Fruit fly (Drosophila melanogaster) whole organism, prepupa: ENCODE results near the gene CG43338.

Experiments used
- CG10631 ChIP-seq: fragments of 200-800 bp; sonication (Bioruptor generic); optimal IDR thresholded peaks from 2 replicates; lab custom pipeline; 2016; ENCODE audit warnings: missing biosample characterization, missing genetic modification characterization
- CG11762 ChIP-seq: fragments of 200-800 bp; sonication (Bioruptor generic); optimal IDR thresholded peaks from 3 replicates; lab custom pipeline; 2016; ENCODE audit warnings: missing biosample characterization, missing genetic modification characterization; ENCODE audit not compliant: insufficient read depth
- CG15336 ChIP-seq: fragments of 200-800 bp; sonication (Bioruptor generic); IDR thresholded peaks from 2 replicates; pipeline ENCODE4 v1.3.6; 2022; ENCODE audit warnings: missing biosample characterization, missing genetic modification characterization
- CG1621 ChIP-seq: fragments of 200-800 bp; sonication (Bioruptor generic); optimal IDR thresholded peaks from 3 replicates; lab custom pipeline; 2018; ENCODE audit warnings: missing biosample characterization, mild to moderate bottlenecking, missing genetic modification characterization
- CG16779 ChIP-seq: fragments of 200-800 bp; sonication (Bioruptor generic); optimal IDR thresholded peaks from 3 replicates; lab custom pipeline; 2017; ENCODE audit warnings: missing biosample characterization, mild to moderate bottlenecking, missing genetic modification characterization
- CG3032 ChIP-seq: fragments of 200-800 bp; optimal IDR thresholded peaks from 2 replicates; lab custom pipeline; 2019; ENCODE audit warnings: missing biosample characterization, mild to moderate bottlenecking, missing genetic modification characterization, moderate library complexity
- CG31627 ChIP-seq: fragments of 200-800 bp; sonication (Bioruptor generic); optimal IDR thresholded peaks from 3 replicates; lab custom pipeline; 2016; ENCODE audit warnings: missing biosample characterization, missing genetic modification characterization
- CG4318 ChIP-seq: fragments of 200-800 bp; sonication (Bioruptor generic); optimal IDR thresholded peaks from 3 replicates; lab custom pipeline; 2017; ENCODE audit warnings: missing biosample characterization, mild to moderate bottlenecking, missing genetic modification characterization
- CG6163 ChIP-seq: fragments of 200-800 bp; sonication (Bioruptor generic); IDR thresholded peaks from 3 replicates; pipeline ENCODE4 v1.3.6; 2022; ENCODE audit warnings: missing biosample characterization, missing genetic modification characterization
- CG6276 ChIP-seq: fragments of 200-800 bp; sonication (Bioruptor generic); optimal IDR thresholded peaks from 2 replicates; lab custom pipeline; 2017; ENCODE audit warnings: missing biosample characterization, mild to moderate bottlenecking, missing genetic modification characterization
- CG6792 ChIP-seq: fragments of 200-800 bp; sonication (Bioruptor generic); optimal IDR thresholded peaks from 3 replicates; lab custom pipeline; 2016; ENCODE audit warnings: missing biosample characterization, missing genetic modification characterization
- CG6808 ChIP-seq: fragments of 200-800 bp; sonication (Bioruptor generic); optimal IDR thresholded peaks from 3 replicates; lab custom pipeline; 2017; ENCODE audit warnings: missing biosample characterization, missing genetic modification characterization, mild to moderate bottlenecking, moderate library complexity, missing genetic modification reagents
- CG7368 ChIP-seq: fragments of 200-800 bp; sonication (Bioruptor generic); optimal IDR thresholded peaks from 3 replicates; lab custom pipeline; 2016; ENCODE audit warnings: missing biosample characterization, missing genetic modification characterization
- CG8119 ChIP-seq: fragments of 200-800 bp; sonication (Bioruptor generic); IDR thresholded peaks from 3 replicates; pipeline ENCODE4 v1.3.6; 2022; ENCODE audit warnings: missing biosample characterization, missing genetic modification characterization
- CG8319 ChIP-seq: fragments of 200-800 bp; sonication (Bioruptor generic); optimal IDR thresholded peaks from 3 replicates; lab custom pipeline; 2016; ENCODE audit warnings: missing biosample characterization, missing genetic modification characterization
- CG8632 ChIP-seq: fragments of 200-800 bp; sonication (Bioruptor generic); optimal IDR thresholded peaks from 3 replicates; lab custom pipeline; 2016; ENCODE audit warnings: missing biosample characterization, missing genetic modification characterization
- CG9139 ChIP-seq: fragments of 200-800 bp; sonication (Bioruptor generic); optimal IDR thresholded peaks from 3 replicates; lab custom pipeline; 2017; ENCODE audit warnings: missing biosample characterization, mild to moderate bottlenecking, missing genetic modification characterization
- Eip75B ChIP-seq: fragments of 200-800 bp; sonication (Bioruptor generic); optimal IDR thresholded peaks from 3 replicates; lab custom pipeline; 2016; ENCODE audit warnings: missing biosample characterization, missing genetic modification characterization
- Eip78C ChIP-seq: fragments of 200-800 bp; sonication (Bioruptor generic); peaks from one replicate; lab custom pipeline; 2016; ENCODE audit warnings: missing biosample characterization, missing genetic modification characterization
- Ets21C ChIP-seq: fragments of 200-800 bp; sonication (Bioruptor generic); optimal IDR thresholded peaks from 3 replicates; lab custom pipeline; 2016; ENCODE audit warnings: missing biosample characterization, missing genetic modification characterization
- Ets96B ChIP-seq: fragments of 200-800 bp; optimal IDR thresholded peaks from 2 replicates; lab custom pipeline; 2019; ENCODE audit warnings: missing biosample characterization, mild to moderate bottlenecking, missing genetic modification characterization, moderate library complexity
- Gug ChIP-seq: fragments of 200-800 bp; sonication (Bioruptor generic); IDR thresholded peaks from 2 replicates; pipeline ENCODE4 v1.3.6; 2022; ENCODE audit warnings: missing biosample characterization, missing genetic modification characterization
- Hr38 ChIP-seq: sonication (Bioruptor generic); optimal IDR thresholded peaks from 2 replicates; lab custom pipeline; 2016; ENCODE audit warnings: missing biosample characterization, missing genetic modification characterization
- Hr39 ChIP-seq: fragments of 200-800 bp; sonication (Bioruptor generic); optimal IDR thresholded peaks from 2 replicates; lab custom pipeline; 2016; ENCODE audit warnings: missing biosample characterization, missing genetic modification characterization
- Hr4 ChIP-seq: fragments of 200-800 bp; sonication (Bioruptor generic); optimal IDR thresholded peaks from 3 replicates; lab custom pipeline; 2016; ENCODE audit warnings: missing biosample characterization, missing genetic modification characterization
- Met ChIP-seq: fragments of 200-800 bp; sonication (Bioruptor generic); optimal IDR thresholded peaks from 3 replicates; lab custom pipeline; 2016; ENCODE audit warnings: missing biosample characterization, missing genetic modification characterization
- OdsH ChIP-seq: fragments of 200-800 bp; sonication (Bioruptor generic); optimal IDR thresholded peaks from 3 replicates; lab custom pipeline; 2016; ENCODE audit warnings: missing biosample characterization, missing genetic modification characterization
- Smox ChIP-seq: fragments of 200-800 bp; sonication (Bioruptor generic); optimal IDR thresholded peaks from 3 replicates; lab custom pipeline; 2016; ENCODE audit warnings: missing biosample characterization, missing genetic modification characterization
- Sox102F ChIP-seq: fragments of 200-800 bp; sonication (Bioruptor generic); optimal IDR thresholded peaks from 2 replicates; lab custom pipeline; 2016; ENCODE audit warnings: missing biosample characterization, mild to moderate bottlenecking, missing genetic modification characterization
- Sox14 ChIP-seq: fragments of 200-800 bp; sonication (Bioruptor generic); optimal IDR thresholded peaks from 3 replicates; lab custom pipeline; 2016; ENCODE audit warnings: missing biosample characterization, missing genetic modification characterization
- Sox15 ChIP-seq: fragments of 200-800 bp; sonication (Bioruptor generic); optimal IDR thresholded peaks from 3 replicates; lab custom pipeline; 2016; ENCODE audit warnings: missing biosample characterization, missing genetic modification characterization
- achi ChIP-seq: fragments of 200-800 bp; sonication (Bioruptor generic); optimal IDR thresholded peaks from 3 replicates; lab custom pipeline; 2016; ENCODE audit warnings: missing biosample characterization, missing genetic modification characterization
- acj6 ChIP-seq: fragments of 200-800 bp; sonication (Bioruptor generic); optimal IDR thresholded peaks from 3 replicates; lab custom pipeline; 2016; ENCODE audit warnings: missing biosample characterization, missing genetic modification characterization
- dac ChIP-seq: fragments of 200-800 bp; sonication (Bioruptor generic); optimal IDR thresholded peaks from 2 replicates; lab custom pipeline; 2017; ENCODE audit warnings: missing biosample characterization, mild to moderate bottlenecking, missing genetic modification characterization
- dsx ChIP-seq: fragments of 200-800 bp; optimal IDR thresholded peaks from 3 replicates; lab custom pipeline; 2019; ENCODE audit warnings: missing biosample characterization, mild to moderate bottlenecking, missing genetic modification characterization, moderate library complexity; ENCODE audit not compliant: poor library complexity, severe bottlenecking
- esn ChIP-seq: fragments of 200-800 bp; sonication (Bioruptor generic); optimal IDR thresholded peaks from 2 replicates; lab custom pipeline; 2016; ENCODE audit warnings: missing biosample characterization, mild to moderate bottlenecking, missing genetic modification characterization, moderate library complexity
- fd59A ChIP-seq: fragments of 200-800 bp; sonication (Bioruptor generic); optimal IDR thresholded peaks from 2 replicates; lab custom pipeline; 2017; ENCODE audit warnings: missing biosample characterization, mild to moderate bottlenecking, missing genetic modification characterization, missing genetic modification reagents
- fd85E ChIP-seq: fragments of 200-800 bp; sonication (Bioruptor generic); optimal IDR thresholded peaks from 3 replicates; lab custom pipeline; 2016; ENCODE audit warnings: missing biosample characterization, missing genetic modification characterization
- fkh ChIP-seq: fragments of 200-800 bp; sonication (Bioruptor generic); optimal IDR thresholded peaks from 3 replicates; lab custom pipeline; 2017; ENCODE audit warnings: missing biosample characterization, mild to moderate bottlenecking, missing genetic modification characterization, moderate library complexity
- lz ChIP-seq: fragments of 200-800 bp; sonication (Bioruptor generic); optimal IDR thresholded peaks from 3 replicates; lab custom pipeline; 2016; ENCODE audit warnings: missing biosample characterization, missing genetic modification characterization
- pdm3 ChIP-seq: fragments of 200-800 bp; sonication (Bioruptor generic); optimal IDR thresholded peaks from 3 replicates; lab custom pipeline; 2016; ENCODE audit warnings: missing biosample characterization, missing genetic modification characterization
- spab ChIP-seq: fragments of 200-800 bp; sonication (Bioruptor generic); optimal IDR thresholded peaks from 2 replicates; lab custom pipeline; 2017; ENCODE audit warnings: missing biosample characterization, mild to moderate bottlenecking, missing genetic modification characterization, missing genetic modification reagents
- ss ChIP-seq, 2 experiments: fragments of 200-800 bp; sonication (Bioruptor generic); optimal IDR thresholded peaks; 2 replicates in 1 of 2; 3 replicates in 1 of 2; lab custom pipeline; 2017 to 2018; ENCODE audit warnings: mild to moderate bottlenecking in 2 of 2, missing biosample characterization in 2 of 2, missing genetic modification characterization in 2 of 2, moderate library complexity in 1 of 2
- svp ChIP-seq: fragments of 200-800 bp; sonication (Bioruptor generic); peaks from one replicate; lab custom pipeline; 2016; ENCODE audit warnings: missing biosample characterization, missing genetic modification characterization
- topi ChIP-seq: fragments of 200-800 bp; sonication (Bioruptor generic); optimal IDR thresholded peaks from 3 replicates; lab custom pipeline; 2016; ENCODE audit warnings: missing biosample characterization, missing genetic modification characterization
- vri ChIP-seq: fragments of 200-800 bp; sonication (Bioruptor generic); optimal IDR thresholded peaks from 3 replicates; lab custom pipeline; 2016; ENCODE audit warnings: missing biosample characterization, mild to moderate bottlenecking, missing genetic modification characterization

Gene CG43338

DNA sequence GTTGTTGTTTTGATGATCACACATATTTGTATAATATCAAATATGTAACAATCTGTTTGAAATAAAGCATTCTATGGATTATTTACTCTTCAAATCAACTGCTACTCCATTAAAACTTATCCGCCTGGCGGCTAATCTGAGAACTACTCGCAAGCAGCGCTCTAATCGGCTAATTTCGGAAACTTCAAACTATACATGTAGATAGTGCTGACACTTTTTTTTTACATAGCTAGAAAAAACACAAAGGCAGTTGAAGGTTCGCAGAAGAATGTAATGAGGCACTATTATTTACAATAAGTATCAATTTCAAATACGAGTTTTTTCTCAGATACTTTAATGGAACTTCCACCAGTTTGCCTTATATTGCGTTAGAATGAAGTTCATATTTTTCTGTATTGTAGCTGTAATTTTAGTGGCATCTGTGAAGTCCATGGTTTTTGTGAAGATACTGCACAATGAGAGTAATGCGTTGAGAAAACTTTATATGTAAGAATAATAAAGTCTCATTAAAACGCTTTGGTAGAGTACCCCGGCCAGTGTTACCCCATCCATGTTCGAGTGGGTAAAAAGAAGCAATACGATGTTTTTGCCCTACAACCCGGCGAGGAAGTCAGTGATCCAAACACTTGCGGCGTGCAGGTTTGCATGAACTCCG is 5.0 kb downstream of the CG43338 start (continued):
- TF ChIP-seq topi (GFP tag; lab: Kevin White, UChicago) (no peak), CG8119 (GFP tag; lab: Robert Waterston, UW) (no peak), CG16779 (no peak), dsx (no peak), Eip75B (GFP tag; lab: Kevin White, UChicago) (no peak), Ets96B (tag; lab: Kevin White, UChicago) (no peak), Hr4 (GFP tag; lab: Kevin White, UChicago) (peak; percentile 20), OdsH (GFP tag; lab: Kevin White, UChicago) (peak; percentile 50), CG4318 (GFP tag; lab: Kevin White, UChicago) (no peak), Eip78C (GFP tag; lab: Kevin White, UChicago) (peak; percentile 64), CG1621 (tag; lab: Kevin White, UChicago) (no peak), lz (peak; percentile 44), CG31627 (peak; percentile 54), fkh (peak; percentile 83), fd59A (GFP tag; lab: Kevin White, UChicago) (no peak), achi (GFP tag; lab: Kevin White, UChicago) (no peak), svp (GFP tag; lab: Kevin White, UChicago) (peak; percentile 41), Hr39 (GFP tag; lab: Kevin White, UChicago) (peak; percentile 35)

DNA sequence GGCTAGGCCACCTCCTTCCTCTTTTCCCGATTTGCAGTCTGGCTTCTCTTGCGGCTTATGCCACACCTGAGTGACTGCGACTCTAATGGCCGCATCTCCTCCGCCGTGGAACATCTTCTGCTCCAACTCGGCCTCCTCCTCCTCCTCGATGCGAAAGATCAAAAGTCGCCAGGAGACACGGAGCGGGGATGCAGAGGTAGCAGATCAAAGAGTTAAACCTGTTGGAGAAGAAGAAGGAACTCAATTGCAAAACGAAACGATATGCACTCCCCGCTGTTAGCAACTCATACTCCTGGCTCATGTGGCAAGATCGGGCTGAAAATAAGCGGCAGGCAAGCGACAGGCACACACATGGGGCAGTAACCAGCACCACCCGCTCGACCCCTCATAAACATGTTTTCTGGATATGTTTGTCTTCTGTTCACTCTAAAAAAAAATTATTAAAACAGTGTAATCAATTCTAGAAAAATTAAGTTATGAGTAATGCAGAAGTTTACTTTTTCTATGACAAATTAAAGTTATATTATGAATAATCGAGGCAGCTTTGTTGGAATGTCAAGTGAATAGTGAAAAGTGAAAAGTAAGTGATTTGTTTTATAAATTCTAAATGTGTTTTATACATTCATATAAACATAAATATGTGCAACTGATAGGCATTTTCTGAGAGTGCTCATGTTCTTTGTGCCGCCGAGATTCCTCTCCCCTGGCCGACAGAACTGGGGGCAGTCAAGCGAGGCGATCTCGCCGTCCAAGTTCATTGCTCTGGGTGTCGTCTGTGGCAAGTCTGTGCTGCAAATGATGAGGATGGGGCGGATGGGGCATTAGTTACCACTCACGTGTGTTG is 6.1 kb downstream of the CG43338 start:
- peak; percentile 23 for TF ChIP-seq Sox15 (GFP tag; lab: Kevin White, UChicago)
- TF ChIP-seq Eip75B (GFP tag; lab: Kevin White, UChicago): peak; percentile 86
- peak; percentile 77 for TF ChIP-seq fd59A (GFP tag; lab: Kevin White, UChicago)
- TF ChIP-seq CG11762 (GFP tag; lab: Kevin White, UChicago): peak; percentile 63
- peak; percentile 80 for TF ChIP-seq CG31627
- peak; percentile 50 for TF ChIP-seq Hr4 (GFP tag; lab: Kevin White, UChicago)
- TF ChIP-seq CG8632 (GFP tag; lab: Kevin White, UChicago): peak; percentile 62
- peak; percentile 83 for TF ChIP-seq spab (GFP tag; lab: Kevin White, UChicago)
- peak; percentile 95 for TF ChIP-seq Eip78C (GFP tag; lab: Kevin White, UChicago)
- TF ChIP-seq Hr38 (GFP tag; lab: Kevin White, UChicago): no peak
- TF ChIP-seq CG7368 (GFP tag; lab: Kevin White, UChicago): peak; percentile 40
- peak; percentile 70 for TF ChIP-seq Hr39 (GFP tag; lab: Kevin White, UChicago)
- TF ChIP-seq Sox14 (GFP tag; lab: Kevin White, UChicago): peak; percentile 89
- peak; percentile 23 for TF ChIP-seq CG8319 (GFP tag; lab: Kevin White, UChicago)
- peak; percentile 44 for TF ChIP-seq CG4318 (GFP tag; lab: Kevin White, UChicago)
- peak; percentile 76 for TF ChIP-seq pdm3 (GFP tag; lab: Kevin White, UChicago)
- peak; percentile 55 for TF ChIP-seq vri
- TF ChIP-seq CG6792 (GFP tag; lab: Kevin White, UChicago): peak; percentile 74
- peak; percentile 81 for TF ChIP-seq dsx
- TF ChIP-seq OdsH (GFP tag; lab: Kevin White, UChicago): peak; percentile 81
- peak; percentile 92 for TF ChIP-seq esn (GFP tag; lab: Kevin White, UChicago)
- peak; percentile 47 for TF ChIP-seq CG6163 (GFP tag; lab: Robert Waterston, UW)
- peak; percentile 90 for TF ChIP-seq svp (GFP tag; lab: Kevin White, UChicago)
- peak; percentile 89 for TF ChIP-seq CG3032 (tag; lab: Kevin White, UChicago)
- TF ChIP-seq Met (GFP tag; lab: Kevin White, UChicago): peak; percentile 93
- no peak for TF ChIP-seq fd85E (GFP tag; lab: Kevin White, UChicago)
- TF ChIP-seq Smox (GFP tag; lab: Kevin White, UChicago): peak; percentile 85
- TF ChIP-seq dac: peak; percentile 5
- TF ChIP-seq CG15336 (GFP tag; lab: Robert Waterston, UW): peak; percentile 76
- TF ChIP-seq CG6276 (GFP tag; lab: Kevin White, UChicago): peak; percentile 72
- peak; percentile 85 to 88 for TF ChIP-seq ss (GFP tag; optimal IDR thresholded peaks at IDR 0.05; lab: Kevin White, UChicago)
- peak; percentile 78 for TF ChIP-seq Sox102F (GFP tag; lab: Kevin White, UChicago)
- peak; percentile 35; the same call in 1 of the 2 replicates for TF ChIP-seq Gug (GFP tag; lab: Robert Waterston, UW)
- TF ChIP-seq CG10631 (GFP tag; lab: Kevin White, UChicago): peak; percentile 82
- TF ChIP-seq CG6808 (GFP tag; lab: Kevin White, UChicago): peak; percentile 88
- peak; percentile 79 for TF ChIP-seq CG9139 (GFP tag; lab: Kevin White, UChicago)
- TF ChIP-seq acj6 (GFP tag; lab: Kevin White, UChicago): peak; percentile 79
- TF ChIP-seq CG1621 (tag; lab: Kevin White, UChicago): peak; percentile 64
- peak; percentile 72 for TF ChIP-seq Ets21C
